Worm (Caenorhabditis elegans): ENCODE data around the gene abu-14.

DNA sequence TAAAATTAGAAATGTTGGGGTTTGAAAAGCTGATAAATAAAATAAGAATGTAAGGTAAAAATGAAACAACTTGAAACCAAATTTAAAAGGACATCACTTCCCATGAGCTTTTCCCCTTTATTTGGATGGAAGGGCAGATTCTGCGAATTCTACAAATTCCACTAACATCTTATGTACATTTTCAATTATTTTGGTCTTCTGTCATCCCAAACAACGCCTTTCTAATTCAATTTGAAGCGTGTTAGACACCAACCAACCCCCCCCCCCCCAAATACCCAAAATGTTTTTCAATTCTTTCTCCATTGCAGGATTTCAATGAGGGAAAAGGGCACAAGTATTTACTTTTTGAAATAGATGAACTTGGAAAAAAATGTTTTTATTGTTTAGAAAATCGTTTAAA, 38.7 kb upstream of the abu-14 start:
- TF ChIP-seq ama-1 (optimal IDR thresholded peaks at IDR 0.05) (no peak), unc-62 (GFP tag; optimal IDR thresholded peaks at IDR 0.05) (no peak), ztf-11 (tag; optimal IDR thresholded peaks at IDR 0.05) (no peak), nhr-77 (tag; optimal IDR thresholded peaks at IDR 0.05) (no peak), ceh-9 (tag; optimal IDR thresholded peaks at IDR 0.05) (no peak), snpc-4 (tag; optimal IDR thresholded peaks at IDR 0.05) (no peak), fkh-10 (GFP tag; optimal IDR thresholded peaks at IDR 0.05) (no peak), pha-4 (tag; optimal IDR thresholded peaks at IDR 0.05) (no peak), pqm-1 (tag; optimal IDR thresholded peaks at IDR 0.05) (no peak), unc-39 (tag; optimal IDR thresholded peaks at IDR 0.05) (no peak)
